Fruit fly (Drosophila melanogaster) whole organism, embryonic: ENCODE data around the gene Cip4.

Source experiments
- Blimp-1 ChIP-seq: fragments of 200-800 bp; sonication (Bioruptor generic); optimal IDR thresholded peaks from 3 replicates; lab custom pipeline; 2018; ENCODE audit warnings: missing biosample characterization, missing genetic modification characterization, mild to moderate bottlenecking, moderate library complexity, missing genetic modification reagents
- CG10431 ChIP-seq: fragments of 200-800 bp; sonication (Bioruptor generic); optimal IDR thresholded peaks from 3 replicates; lab custom pipeline; 2018; ENCODE audit warnings: missing biosample characterization, mild to moderate bottlenecking, missing genetic modification characterization
- CG11504 ChIP-seq: fragments of 200-800 bp; sonication (Bioruptor generic); optimal IDR thresholded peaks from 3 replicates; lab custom pipeline; 2019; ENCODE audit warnings: missing biosample characterization, mild to moderate bottlenecking, missing genetic modification characterization, moderate library complexity
- CG12391 ChIP-seq: fragments of 200-800 bp; sonication (Bioruptor generic); optimal IDR thresholded peaks from 3 replicates; lab custom pipeline; 2018; ENCODE audit warnings: missing biosample characterization, mild to moderate bottlenecking, missing genetic modification characterization, moderate library complexity
- CG14050 ChIP-seq: fragments of 200-800 bp; sonication (Bioruptor generic); IDR thresholded peaks from 3 replicates; pipeline ENCODE4 v1.3.6; 2022; ENCODE audit warnings: missing biosample characterization, missing genetic modification characterization
- CG15269 ChIP-seq: fragments of 200-800 bp; sonication (Bioruptor generic); optimal IDR thresholded peaks from 2 replicates; lab custom pipeline; 2018; ENCODE audit warnings: missing biosample characterization, mild to moderate bottlenecking, missing genetic modification characterization, moderate library complexity
- CG17912 ChIP-seq: fragments of 200-800 bp; sonication (Bioruptor generic); optimal IDR thresholded peaks from 2 replicates; lab custom pipeline; 2018; ENCODE audit warnings: missing biosample characterization, mild to moderate bottlenecking, missing genetic modification characterization
- CG18011 ChIP-seq: fragments of 200-800 bp; sonication (Bioruptor generic); optimal IDR thresholded peaks from 2 replicates; lab custom pipeline; 2017; ENCODE audit warnings: missing biosample characterization, missing genetic modification characterization, mild to moderate bottlenecking, moderate library complexity, missing genotype
- CG1832 ChIP-seq: fragments of 200-800 bp; sonication (Bioruptor generic); optimal IDR thresholded peaks from 2 replicates; lab custom pipeline; 2017; ENCODE audit warnings: missing biosample characterization, mild to moderate bottlenecking, missing genetic modification characterization, inconsistent platforms
- CG2712 ChIP-seq: fragments of 200-800 bp; optimal IDR thresholded peaks from 3 replicates; lab custom pipeline; 2019; ENCODE audit warnings: missing biosample characterization, mild to moderate bottlenecking, missing genetic modification characterization, moderate library complexity
- CG4360 ChIP-seq: fragments of 200-800 bp; sonication (Bioruptor generic); IDR thresholded peaks from 2 replicates; pipeline ENCODE4 v1.3.6; 2022; ENCODE audit warnings: missing biosample characterization, missing genetic modification characterization
- CG6254 ChIP-seq: fragments of 200-800 bp; sonication (Bioruptor generic); optimal IDR thresholded peaks from 3 replicates; lab custom pipeline; 2017; ENCODE audit warnings: mild to moderate bottlenecking, missing biosample characterization, missing genetic modification reagents, missing genetic modification characterization
- CG6813 ChIP-seq: fragments of 200-800 bp; sonication (Bioruptor generic); optimal IDR thresholded peaks from 2 replicates; lab custom pipeline; 2017; ENCODE audit warnings: missing biosample characterization, missing genetic modification characterization, mild to moderate bottlenecking, moderate library complexity, missing genetic modification reagents
- CG7839 ChIP-seq: fragments of 200-800 bp; sonication (Bioruptor generic); optimal IDR thresholded peaks from 3 replicates; lab custom pipeline; 2018; ENCODE audit warnings: missing biosample characterization, mild to moderate bottlenecking, missing genetic modification characterization, moderate library complexity
- CG9932 ChIP-seq: fragments of 200-800 bp; sonication (Bioruptor generic); IDR thresholded peaks from 2 replicates; pipeline ENCODE4 v1.3.6; 2022; ENCODE audit warnings: missing biosample characterization, missing genetic modification characterization
- Ets65A ChIP-seq: fragments of 200-800 bp; sonication (Bioruptor generic); peaks from one replicate; lab custom pipeline; 2016; ENCODE audit warnings: missing biosample characterization, missing genetic modification characterization
- Fer1 ChIP-seq: fragments of 200-800 bp; sonication (Bioruptor generic); optimal IDR thresholded peaks from 2 replicates; lab custom pipeline; 2017; ENCODE audit warnings: missing biosample characterization, mild to moderate bottlenecking, missing genetic modification characterization
- HLH54F ChIP-seq: fragments of 200-800 bp; sonication (Bioruptor generic); optimal IDR thresholded peaks from 3 replicates; lab custom pipeline; 2016; ENCODE audit warnings: missing biosample characterization, missing genetic modification characterization
- Hmx ChIP-seq: fragments of 200-800 bp; sonication (Bioruptor generic); optimal IDR thresholded peaks from 2 replicates; lab custom pipeline; 2016; ENCODE audit warnings: missing biosample characterization, missing genetic modification characterization
- Jarid2 ChIP-seq: fragments of 200-800 bp; sonication (Bioruptor generic); optimal IDR thresholded peaks from 3 replicates; lab custom pipeline; 2017; ENCODE audit warnings: mild to moderate bottlenecking, missing biosample characterization, missing genetic modification reagents, missing genetic modification characterization
- MBD-R2 ChIP-seq: fragments of 200-800 bp; sonication (Bioruptor generic); IDR thresholded peaks from 2 replicates; pipeline ENCODE4 v1.3.6; 2022; ENCODE audit warnings: missing biosample characterization, missing genetic modification characterization
- Meics ChIP-seq: fragments of 200-800 bp; sonication (Bioruptor generic); optimal IDR thresholded peaks from 2 replicates; lab custom pipeline; 2017; ENCODE audit warnings: missing biosample characterization, mild to moderate bottlenecking, missing genetic modification characterization
- Nf-YC ChIP-seq: fragments of 200-800 bp; optimal IDR thresholded peaks from 3 replicates; lab custom pipeline; 2019; ENCODE audit warnings: missing biosample characterization, mild to moderate bottlenecking, missing genetic modification characterization, moderate library complexity
- Oli ChIP-seq: fragments of 200-800 bp; sonication (Bioruptor generic); optimal IDR thresholded peaks from 2 replicates; lab custom pipeline; 2018; ENCODE audit warnings: missing biosample characterization, mild to moderate bottlenecking, missing genetic modification characterization, moderate library complexity
- Optix ChIP-seq: fragments of 200-800 bp; sonication (Bioruptor generic); IDR thresholded peaks from 3 replicates; pipeline ENCODE4 v1.3.6; 2022; ENCODE audit warnings: missing biosample characterization, missing genetic modification characterization
- Ravus ChIP-seq: fragments of 200-800 bp; sonication (Bioruptor generic); IDR thresholded peaks from 2 replicates; pipeline ENCODE4 v1.3.6; 2022; ENCODE audit warnings: missing biosample characterization, missing genetic modification characterization
- Sox100B ChIP-seq: fragments of 200-800 bp; sonication (Bioruptor generic); optimal IDR thresholded peaks from 3 replicates; lab custom pipeline; 2018; ENCODE audit warnings: missing biosample characterization, mild to moderate bottlenecking, missing genetic modification characterization
- Spps ChIP-seq: fragments of 200-800 bp; sonication (Bioruptor generic); optimal IDR thresholded peaks from 2 replicates; lab custom pipeline; 2018; ENCODE audit warnings: missing biosample characterization, mild to moderate bottlenecking, missing genetic modification characterization
- Sry-β ChIP-seq: fragments of 200-800 bp; sonication (Bioruptor generic); optimal IDR thresholded peaks from 2 replicates; lab custom pipeline; 2018; ENCODE audit warnings: missing biosample characterization, mild to moderate bottlenecking, missing genetic modification characterization, moderate library complexity
- Ssrp ChIP-seq: fragments of 200-800 bp; sonication (Bioruptor generic); optimal IDR thresholded peaks from 2 replicates; lab custom pipeline; 2018; ENCODE audit warnings: missing biosample characterization, mild to moderate bottlenecking, missing genetic modification characterization, moderate library complexity
- Usf ChIP-seq: fragments of 200-800 bp; sonication (Bioruptor generic); optimal IDR thresholded peaks from 2 replicates; lab custom pipeline; 2017; ENCODE audit warnings: missing genotype, missing biosample characterization, missing genetic modification characterization
- Xbp1 ChIP-seq: fragments of 200-800 bp; sonication (Bioruptor generic); optimal IDR thresholded peaks from 3 replicates; lab custom pipeline; 2016; ENCODE audit warnings: missing biosample characterization, mild to moderate bottlenecking, missing genetic modification characterization
- dan ChIP-seq: fragments of 200-800 bp; sonication (Bioruptor generic); IDR thresholded peaks from 2 replicates; pipeline ENCODE4 v1.3.6; 2022; ENCODE audit warnings: missing biosample characterization, missing genetic modification characterization
- grau ChIP-seq: fragments of 200-800 bp; optimal IDR thresholded peaks from 3 replicates; lab custom pipeline; 2019; ENCODE audit warnings: missing biosample characterization, mild to moderate bottlenecking, missing genetic modification characterization, moderate library complexity
- gt ChIP-seq: fragments of 200-800 bp; sonication (Bioruptor generic); IDR thresholded peaks from 2 replicates; pipeline ENCODE4 v1.3.6; 2022; ENCODE audit warnings: missing biosample characterization, missing genetic modification characterization
- hth ChIP-seq: fragments of >200 bp; optimal IDR thresholded peaks from 2 replicates; lab custom pipeline; 2017; ENCODE audit warnings: inconsistent platforms
- insv ChIP-seq, 2 experiments: fragments of 200-800 bp; sonication (Bioruptor generic); optimal IDR thresholded peaks; 3 replicates each; lab custom pipeline; 2016 to 2018; ENCODE audit warnings: missing biosample characterization in 2 of 2, missing genetic modification characterization in 2 of 2
- pnt ChIP-seq: fragments of 200-800 bp; sonication (Bioruptor generic); optimal IDR thresholded peaks from 3 replicates; lab custom pipeline; 2016; ENCODE audit warnings: missing biosample characterization, missing genetic modification characterization
- pzg ChIP-seq: fragments of 200-800 bp; sonication (Bioruptor generic); optimal IDR thresholded peaks from 3 replicates; lab custom pipeline; 2018; ENCODE audit warnings: missing biosample characterization, mild to moderate bottlenecking, missing genetic modification characterization, moderate library complexity
- ranshi ChIP-seq: fragments of 200-800 bp; sonication (Bioruptor generic); IDR thresholded peaks from 2 replicates; pipeline ENCODE4 v1.3.6; 2022; ENCODE audit warnings: missing biosample characterization, missing genetic modification characterization
- scrt ChIP-seq: fragments of 200-800 bp; sonication (Bioruptor generic); optimal IDR thresholded peaks from 2 replicates; lab custom pipeline; 2018; ENCODE audit warnings: missing biosample characterization, mild to moderate bottlenecking, missing genetic modification characterization, moderate library complexity
- sna ChIP-seq: fragments of 200-800 bp; sonication (Bioruptor generic); IDR thresholded peaks from 2 replicates; pipeline ENCODE4 v1.3.6; 2022; ENCODE audit warnings: missing biosample characterization, missing genetic modification characterization; ENCODE audit not compliant: partially characterized antibody
- sqz ChIP-seq: fragments of 200-800 bp; sonication (Bioruptor generic); optimal IDR thresholded peaks from 3 replicates; lab custom pipeline; 2018; ENCODE audit warnings: missing biosample characterization, mild to moderate bottlenecking, missing genetic modification characterization
- stc ChIP-seq: fragments of 200-800 bp; sonication (Bioruptor generic); IDR thresholded peaks from 2 replicates; pipeline ENCODE4 v1.3.6; 2022; ENCODE audit warnings: missing biosample characterization, missing genetic modification characterization
- stwl ChIP-seq: fragments of 200-800 bp; sonication (Bioruptor generic); optimal IDR thresholded peaks from 3 replicates; lab custom pipeline; 2018; ENCODE audit warnings: missing biosample characterization, mild to moderate bottlenecking, missing genetic modification characterization, moderate library complexity
- tll ChIP-seq, 2 experiments: fragments of 200-800 bp in 1 of 2; fragments of >200 bp in 1 of 2; sonication (Bioruptor generic) in 1 of 2; optimal IDR thresholded peaks; 2 replicates each; lab custom pipeline; 2017 to 2019; ENCODE audit warnings: missing biosample characterization in 2 of 2, missing genetic modification characterization in 2 of 2, mild to moderate bottlenecking in 1 of 2, moderate library complexity in 1 of 2
- unc-4 ChIP-seq: fragments of 200-800 bp; sonication (Bioruptor generic); IDR thresholded peaks from 2 replicates; pipeline ENCODE4 v1.3.6; 2022; ENCODE audit warnings: missing biosample characterization, missing genetic modification characterization; ENCODE audit not compliant: partially characterized antibody
- usp ChIP-seq: fragments of >200 bp; optimal IDR thresholded peaks from 2 replicates; lab custom pipeline; 2017; ENCODE audit warnings: missing biosample characterization, missing genetic modification characterization
- zen ChIP-seq: fragments of 200-800 bp; sonication (Bioruptor generic); optimal IDR thresholded peaks from 3 replicates; lab custom pipeline; 2018; ENCODE audit warnings: missing biosample characterization, mild to moderate bottlenecking, missing genetic modification characterization, moderate library complexity
- zfh2 ChIP-seq: fragments of 200-800 bp; sonication (Bioruptor generic); optimal IDR thresholded peaks from 2 replicates; lab custom pipeline; 2016; ENCODE audit warnings: missing biosample characterization, missing genetic modification characterization

Cip4 gene

DNA sequence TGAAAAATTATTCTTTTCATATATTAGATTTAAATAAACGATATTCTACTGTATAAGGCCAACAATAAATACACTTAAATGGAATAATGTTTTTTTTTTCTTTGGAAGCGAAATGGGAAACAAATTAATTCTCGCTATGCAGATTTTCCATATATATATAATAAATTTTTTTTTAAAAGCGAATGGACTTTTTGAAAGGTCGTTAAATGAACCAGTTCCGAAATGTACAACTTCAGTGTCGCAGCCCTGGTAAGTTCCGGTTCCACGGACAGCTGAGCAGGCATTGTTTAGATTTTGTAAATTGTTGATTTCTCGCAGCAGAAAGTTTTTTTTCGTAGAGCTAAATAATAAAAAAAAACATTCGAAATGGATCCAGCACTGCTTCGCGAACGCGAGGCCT, 77.1 kb downstream of the Cip4 start, which contains the start of gene TfIIEbeta (continued):
- TF ChIP-seq Usf (GFP tag; lab: Kevin White, UChicago), result no peak
- peak; percentile 25 for TF ChIP-seq CG10431 (GFP tag; lab: Kevin White, UChicago)
- peak; percentile 59 for TF ChIP-seq stwl
- TF ChIP-seq CG17912 (GFP tag; lab: Kevin White, UChicago), result no peak
- TF ChIP-seq Xbp1 (GFP tag; lab: Kevin White, UChicago), result peak; percentile 35
- peak; percentile 15; the same call in 1 of the 2 replicates for TF ChIP-seq CG9932 (GFP tag; lab: Robert Waterston, UW)
- TF ChIP-seq sqz (GFP tag; lab: Kevin White, UChicago), result no peak
- TF ChIP-seq unc-4, result no peak
- no peak for TF ChIP-seq usp (GFP tag; lab: Kevin White, UChicago)
- TF ChIP-seq gt (GFP tag; lab: Robert Waterston, UW), result no peak
- TF ChIP-seq Ssrp (tag; lab: Kevin White, UChicago), result peak; percentile 27
- peak; percentile 25 for TF ChIP-seq Oli (tag; lab: Kevin White, UChicago)
- no peak for TF ChIP-seq CG6813
- peak; percentile 24; the same call in 1 of the 3 replicates for TF ChIP-seq CG14050 (GFP tag; lab: Robert Waterston, UW)
- peak; percentile 43 for TF ChIP-seq pzg (GFP tag; lab: Kevin White, UChicago)
- peak; percentile 46 for TF ChIP-seq CG7839 (tag; lab: Kevin White, UChicago)
- no peak for TF ChIP-seq tll (GFP tag; optimal IDR thresholded peaks at IDR 0.05; lab: Kevin White, UChicago)
- TF ChIP-seq zen, result no peak
- no peak for TF ChIP-seq CG4360 (GFP tag; lab: Robert Waterston, UW)
- no peak for TF ChIP-seq CG1832 (GFP tag; lab: Kevin White, UChicago)
- peak; percentile 60 for TF ChIP-seq CG12391 (tag; lab: Kevin White, UChicago)
- no peak for TF ChIP-seq Jarid2 (GFP tag; lab: Kevin White, UChicago)
- peak; percentile 57 for TF ChIP-seq scrt (GFP tag; lab: Kevin White, UChicago)
- peak; percentile 53 for TF ChIP-seq Meics (GFP tag; lab: Kevin White, UChicago)
- TF ChIP-seq Nf-YC (tag; lab: Kevin White, UChicago), result peak; percentile 11
- peak; percentile 32 for TF ChIP-seq grau (tag; lab: Kevin White, UChicago)
- TF ChIP-seq Blimp-1, result peak; percentile 25
- TF ChIP-seq CG15269 (tag; lab: Kevin White, UChicago), result peak; percentile 34
- TF ChIP-seq sna (GFP tag; lab: Robert Waterston, UW), result peak; percentile 45; the same call in 1 of the 2 replicates
- no peak for TF ChIP-seq Hmx (GFP tag; lab: Kevin White, UChicago)
- TF ChIP-seq CG11504 (tag; lab: Kevin White, UChicago), result no peak
- TF ChIP-seq MBD-R2, result peak; percentile 92
- TF ChIP-seq hth, result no peak
- TF ChIP-seq Spps (tag; lab: Kevin White, UChicago), result peak; percentile 11
- TF ChIP-seq stc (GFP tag; lab: Robert Waterston, UW), result peak; percentile 7; the same call in 1 of the 2 replicates
- no peak for TF ChIP-seq HLH54F (GFP tag; lab: Kevin White, UChicago)
- TF ChIP-seq ranshi, result no peak
- TF ChIP-seq CG18011 (GFP tag; lab: Kevin White, UChicago), result no peak
- no peak for TF ChIP-seq Ravus (GFP tag; lab: Robert Waterston, UW)
- peak; percentile 25 for TF ChIP-seq Sry-β (GFP tag; lab: Kevin White, UChicago)
- TF ChIP-seq Sox100B (GFP tag; lab: Kevin White, UChicago), result peak; percentile 58
- TF ChIP-seq CG6254, result no peak
- TF ChIP-seq zfh2 (GFP tag; lab: Kevin White, UChicago), result no peak
- TF ChIP-seq CG2712 (tag; lab: Kevin White, UChicago), result peak; percentile 32
- no peak for TF ChIP-seq dan (GFP tag; lab: Robert Waterston, UW)
- no peak for TF ChIP-seq Optix (GFP tag; lab: Robert Waterston, UW)
- TF ChIP-seq Ets65A (GFP tag; lab: Kevin White, UChicago), result no peak
- no peak for TF ChIP-seq pnt (GFP tag; lab: Kevin White, UChicago)
- peak; percentile 15 for TF ChIP-seq Fer1 (GFP tag; lab: Kevin White, UChicago)
- TF ChIP-seq insv (GFP tag; optimal IDR thresholded peaks at IDR 0.05; lab: Kevin White, UChicago), result peak in 1 of 2 experiments; percentile 7
